Worm (Caenorhabditis elegans) whole organism, L1 larva: ENCODE data around the gene F47E1.1.

ENCODE experiments used
- C04F5.9 ChIP-seq: sonication (generic microtip); optimal IDR thresholded peaks from 2 replicates; lab custom pipeline; 2016; ENCODE audit warnings: missing genetic modification characterization, missing compliant biosample characterization
- C16A3.4 ChIP-seq: fragments of 150-350 bp; optimal IDR thresholded peaks from 2 replicates; lab custom pipeline; 2014; ENCODE audit warnings: missing biosample characterization, missing genetic modification characterization
- ceh-63 ChIP-seq: fragments of 200-800 bp; sonication (Bioruptor generic); optimal IDR thresholded peaks from 2 replicates; lab custom pipeline; 2018; ENCODE audit warnings: mild to moderate bottlenecking, missing genetic modification characterization, missing compliant biosample characterization
- dpl-1 ChIP-seq, 3 experiments: fragments of 150-350 bp in 2 of 3; sonication (generic microtip) in 1 of 3; optimal IDR thresholded peaks; 2 replicates each; lab custom pipeline; 2014 to 2017; ENCODE audit warnings: missing biosample characterization in 3 of 3, missing genetic modification characterization in 3 of 3, missing genetic modification reagents in 3 of 3
- efl-1 ChIP-seq, 4 experiments: fragments of 150-350 bp; optimal IDR thresholded peaks in 3 of 4; peaks in 1 of 4; 1 replicate in 1 of 4; 2 replicates in 3 of 4; lab custom pipeline; 2014; ENCODE audit warnings: missing biosample characterization in 2 of 4, missing genetic modification characterization in 2 of 4, missing genetic modification reagents in 2 of 4
- fkh-4 ChIP-seq: sonication (generic microtip); optimal IDR thresholded peaks from 2 replicates; lab custom pipeline; 2016; ENCODE audit warnings: missing compliant biosample characterization, missing genetic modification characterization, borderline replicate concordance
- fkh-8 ChIP-seq: sonication (generic microtip); optimal IDR thresholded peaks from 2 replicates; lab custom pipeline; 2016; ENCODE audit warnings: mild to moderate bottlenecking, missing genetic modification characterization, missing compliant biosample characterization
- isw-1 ChIP-seq: fragments of 200-800 bp; sonication (Bioruptor generic); IDR thresholded peaks from 2 replicates; pipeline ENCODE4 v1.3.6; 2022; ENCODE audit warnings: missing genetic modification characterization, missing compliant biosample characterization
- lin-14 ChIP-seq: fragments of 200-800 bp; sonication (Bioruptor generic); optimal IDR thresholded peaks from 2 replicates; lab custom pipeline; 2018; ENCODE audit warnings: mild to moderate bottlenecking, missing genetic modification characterization, moderate library complexity, missing compliant biosample characterization
- lin-15B ChIP-seq: fragments of 150-350 bp; sonication (generic microtip); optimal IDR thresholded peaks from 3 replicates; lab custom pipeline; 2014; ENCODE audit warnings: missing biosample characterization, missing genetic modification characterization
- nhr-19 ChIP-seq: fragments of 200-800 bp; sonication (Bioruptor generic); conservative IDR thresholded peaks from 2 replicates; pipeline ENCODE4 v1.3.6; 2022; ENCODE audit warnings: missing genetic modification characterization, missing compliant biosample characterization
- nhr-28 ChIP-seq: fragments of 150-350 bp; optimal IDR thresholded peaks from 2 replicates; lab custom pipeline; 2014; ENCODE audit warnings: missing biosample characterization, missing genetic modification characterization
- nhr-77 ChIP-seq: fragments of 150-350 bp; optimal IDR thresholded peaks from 2 replicates; lab custom pipeline; 2014; ENCODE audit warnings: missing biosample characterization, missing genetic modification characterization
- nhr-84 ChIP-seq: sonication (generic microtip); optimal IDR thresholded peaks from 2 replicates; lab custom pipeline; 2017; ENCODE audit warnings: missing biosample characterization, missing genetic modification characterization
- nhr-85 ChIP-seq: sonication (generic microtip); peaks from one replicate; lab custom pipeline; 2016; ENCODE audit warnings: missing genetic modification characterization, inconsistent platforms, missing compliant biosample characterization
- snu-23 ChIP-seq: sonication (generic microtip); optimal IDR thresholded peaks from 2 replicates; lab custom pipeline; 2016; ENCODE audit warnings: missing genetic modification characterization, missing compliant biosample characterization
- sox-4 ChIP-seq: sonication (generic microtip); optimal IDR thresholded peaks from 2 replicates; lab custom pipeline; 2016; ENCODE audit warnings: missing genetic modification characterization, missing compliant biosample characterization
- tbx-2 ChIP-seq: sonication (generic microtip); optimal IDR thresholded peaks from 2 replicates; lab custom pipeline; 2016; ENCODE audit warnings: missing genetic modification characterization, missing compliant biosample characterization
- unc-62 ChIP-seq: fragments of 150-350 bp; optimal IDR thresholded peaks from 2 replicates; lab custom pipeline; 2014; ENCODE audit warnings: missing biosample characterization, missing genetic modification reagents, missing genetic modification characterization

F47E1.1 gene

DNA sequence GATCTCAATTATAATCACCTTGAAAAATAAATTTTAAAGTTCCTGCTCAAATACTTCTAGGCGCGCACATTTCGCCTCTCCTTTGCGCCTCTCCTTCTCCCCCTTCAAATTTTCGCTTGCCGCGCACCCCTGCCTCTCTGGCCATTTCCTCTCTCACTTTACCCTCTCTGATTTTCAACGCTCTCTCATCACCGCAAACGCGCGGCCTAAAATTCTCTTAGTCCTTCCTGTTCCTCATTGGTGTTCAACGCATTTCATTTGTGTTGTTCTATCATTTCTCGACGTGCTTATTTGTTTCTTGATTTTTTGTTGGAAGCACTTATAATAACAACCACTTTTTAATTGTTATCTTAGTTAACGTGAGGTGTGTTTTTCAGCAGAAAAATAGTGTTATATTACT, 36.8 kb downstream of the F47E1.1 start, which contains the start of gene C25A11.2 (continued):
- no peak for TF ChIP-seq fkh-4
- no peak for TF ChIP-seq C04F5.9 (tag; lab: Kevin White, UChicago)
- TF ChIP-seq sox-4, result no peak
- TF ChIP-seq isw-1 (GFP tag; lab: Robert Waterston, UW), result no peak; the same call in 1 of the 2 replicates
- peak; percentile 62 for TF ChIP-seq snu-23
- TF ChIP-seq unc-62 (GFP tag; lab: Kevin White, UChicago), result no peak

DNA sequence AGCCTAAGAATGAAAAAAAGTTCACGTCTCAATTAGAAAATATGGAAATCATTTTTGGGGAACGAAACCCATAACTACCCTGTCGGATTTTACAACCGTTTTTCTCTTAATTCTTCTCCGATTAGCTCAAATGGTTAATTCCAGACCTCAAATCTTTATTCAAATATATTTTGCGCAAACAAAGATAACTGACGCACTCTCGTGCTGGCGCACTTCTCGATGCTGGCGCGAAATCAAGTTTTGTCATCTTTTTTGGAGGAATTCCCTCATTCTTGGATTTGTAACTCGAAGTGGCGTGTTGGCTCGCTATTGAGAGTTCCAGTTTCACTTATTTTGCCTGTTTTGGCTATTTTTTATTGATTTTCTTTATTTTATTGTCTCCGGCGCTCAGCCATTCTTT, 40.6 kb downstream of the F47E1.1 start:
- no peak for TF ChIP-seq lin-14 (GFP tag; lab: Kevin White, UChicago)
- no peak for TF ChIP-seq nhr-77 (tag; lab: Kevin White, UChicago)
- TF ChIP-seq C16A3.4, result no peak
- TF ChIP-seq ceh-63 (GFP tag; lab: Kevin White, UChicago), result no peak
- no peak for TF ChIP-seq tbx-2 (tag; lab: Kevin White, UChicago)
- peak in 1 of 2 experiments; percentile 56 for TF ChIP-seq efl-1 (optimal IDR thresholded peaks at IDR 0.05; lab: Kevin White, UChicago)
- no peak for TF ChIP-seq efl-1 (GFP tag; optimal IDR thresholded peaks at IDR 0.05 in 1 of 2; lab: Kevin White, UChicago)
- TF ChIP-seq nhr-28 (tag; lab: Kevin White, UChicago), result no peak
- no peak for TF ChIP-seq nhr-84 (tag; lab: Kevin White, UChicago)
- no peak for TF ChIP-seq fkh-4
- TF ChIP-seq fkh-8, result no peak
- peak in 1 of 3 experiments; percentile 27 for TF ChIP-seq dpl-1 (GFP tag; optimal IDR thresholded peaks at IDR 0.05; lab: Kevin White, UChicago)
- no peak for TF ChIP-seq sox-4
- TF ChIP-seq lin-15B (tag; lab: Kevin White, UChicago), result no peak
- no peak for TF ChIP-seq nhr-85

DNA sequence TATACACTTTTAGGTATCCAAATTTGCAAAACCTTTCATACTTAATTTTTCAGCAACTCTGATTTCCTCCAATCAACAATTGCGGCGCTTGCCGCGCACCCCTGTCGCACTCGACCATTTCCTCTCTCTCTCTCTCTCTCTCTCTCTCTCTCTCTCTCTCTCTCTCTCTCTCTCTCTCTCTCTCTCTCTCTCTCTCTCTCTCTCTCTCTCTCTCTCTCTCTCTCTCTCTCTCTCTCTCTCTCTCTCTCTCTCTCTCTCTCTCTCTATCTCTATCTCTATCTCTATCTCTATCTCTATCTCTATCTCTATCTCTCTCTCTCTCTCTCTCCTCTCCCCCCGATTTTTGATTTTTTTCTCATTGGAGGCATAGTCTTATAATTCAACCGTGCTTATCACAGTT, 41.8 kb downstream of the F47E1.1 start:
- TF ChIP-seq nhr-19, result peak; percentile 23; the same call in 1 of the 2 replicates
- peak; percentile 32 to 46 for TF ChIP-seq efl-1 (optimal IDR thresholded peaks at IDR 0.05; lab: Kevin White, UChicago)
- TF ChIP-seq efl-1 (GFP tag; optimal IDR thresholded peaks at IDR 0.05 in 1 of 2; lab: Kevin White, UChicago), result peak in 1 of 2 experiments; percentile 92
- peak; percentile 13 for TF ChIP-seq lin-14 (GFP tag; lab: Kevin White, UChicago)
- TF ChIP-seq nhr-85, result peak; percentile 84
- TF ChIP-seq, all 84 proteins: peak for 4; not testable (repeated sequence) for 80
